Fruit fly (Drosophila melanogaster) S2 (cell line): ENCODE results near the gene CG13075.

Source experiments
- CG8478 ChIP-seq: fragments of >200 bp; optimal IDR thresholded peaks from 2 replicates; lab custom pipeline; 2018
- CTCF ChIP-seq, 2 experiments: fragments of >200 bp; optimal IDR thresholded peaks; 2 replicates each; lab custom pipeline; 2018

- peak in 1 of 2 experiments; percentile 1 for TF ChIP-seq CTCF (optimal IDR thresholded peaks at IDR 0.05; lab: Kevin White, UChicago)
- no peak for TF ChIP-seq CG8478
These were observed 29.3 kb downstream of the CG13075 start, which contains the start of gene Taf4 for dm6 chr3L:16113003-16113606.
